Worm (Caenorhabditis elegans): ENCODE measurements around the gene C01G5.5.

C01G5.5 gene

ce11 chrIV:6555388-6556330, 31.2 kb downstream of the C01G5.5 start, which contains the start of gene paqr-1 (continued):
- peak; percentile 6 for TF ChIP-seq fos-1 (tag; optimal IDR thresholded peaks at IDR 0.05)
- no peak for TF ChIP-seq mml-1 (tag; optimal IDR thresholded peaks at IDR 0.05)
- TF ChIP-seq lin-39 (tag; optimal IDR thresholded peaks at IDR 0.05), result peak; percentile 16
- no peak for TF ChIP-seq ZK546.5 (tag; optimal IDR thresholded peaks at IDR 0.05)
- no peak for TF ChIP-seq snpc-4 (tag; optimal IDR thresholded peaks at IDR 0.05)

- TF ChIP-seq nhr-43 (tag; optimal IDR thresholded peaks at IDR 0.05; ENCODE audit: poor library complexity, severe bottlenecking) (peak; percentile 76), ceh-28 (tag; optimal IDR thresholded peaks at IDR 0.05) (no peak), lin-39 (tag; optimal IDR thresholded peaks at IDR 0.05) (peak; percentile 88), snpc-4 (tag; optimal IDR thresholded peaks at IDR 0.05) (peak; percentile 58), sea-2 (GFP tag; optimal IDR thresholded peaks at IDR 0.05) (no peak), egl-27 (tag; optimal IDR thresholded peaks at IDR 0.05) (peak; percentile 33), elt-3 (tag; optimal IDR thresholded peaks at IDR 0.05) (peak in 1 of 3 experiments; percentile 63), skn-1 (tag; optimal IDR thresholded peaks at IDR 0.05) (peak; percentile 33), unc-39 (tag; optimal IDR thresholded peaks at IDR 0.05) (no peak), nfya-1 (tag; optimal IDR thresholded peaks at IDR 0.05; ENCODE audit: insufficient read depth) (peak; percentile 71), ztf-4 (tag; optimal IDR thresholded peaks at IDR 0.05) (no peak), lsy-12 (tag; optimal IDR thresholded peaks at IDR 0.05) (peak; percentile 21), hmg-11 (tag; optimal IDR thresholded peaks at IDR 0.05) (peak; percentile 77), nhr-23 (tag; optimal IDR thresholded peaks at IDR 0.05) (peak; percentile 32), R02D3.7 (tag; optimal IDR thresholded peaks at IDR 0.05) (peak; percentile 14), elt-2 (tag; optimal IDR thresholded peaks at IDR 0.05) (peak; percentile 56), pqm-1 (tag; optimal IDR thresholded peaks at IDR 0.05) (peak; percentile 43), pha-4 (tag; optimal IDR thresholded peaks at IDR 0.05) (peak; percentile 70), unc-62 (GFP tag; optimal IDR thresholded peaks at IDR 0.05) (no peak), lin-15B (tag; optimal IDR thresholded peaks at IDR 0.05) (peak; percentile 49)
These were observed 32.4 kb downstream of the C01G5.5 start, which contains the start of gene try-3 for ce11 chrIV:6556624-6557368. TSS of gene try-3 (plus strand) at chrIV:6557155.

- TF ChIP-seq nfya-1 (tag; optimal IDR thresholded peaks at IDR 0.05; ENCODE audit: insufficient read depth) (no peak), nhr-23 (tag; optimal IDR thresholded peaks at IDR 0.05) (no peak), snpc-4 (tag; optimal IDR thresholded peaks at IDR 0.05) (no peak), nhr-77 (tag; optimal IDR thresholded peaks at IDR 0.05) (no peak), tbx-2 (tag; optimal IDR thresholded peaks at IDR 0.05) (no peak), lin-15B (tag; optimal IDR thresholded peaks at IDR 0.05) (no peak), aly-2 (tag; optimal IDR thresholded peaks at IDR 0.05) (no peak), ceh-82 (tag; optimal IDR thresholded peaks at IDR 0.05) (no peak), fkh-2 (tag; optimal IDR thresholded peaks at IDR 0.05) (no peak), hmg-11 (tag; optimal IDR thresholded peaks at IDR 0.05) (no peak), pqm-1 (tag; optimal IDR thresholded peaks at IDR 0.05) (no peak), mml-1 (tag; optimal IDR thresholded peaks at IDR 0.05) (no peak), egl-27 (tag; optimal IDR thresholded peaks at IDR 0.05) (no peak), ZK546.5 (tag; optimal IDR thresholded peaks at IDR 0.05) (no peak)
These were observed 36.0 kb downstream of the C01G5.5 start, which contains the start of gene best-9 for ce11 chrIV:6560434-6560833. TSS of gene best-9 (plus strand) at chrIV:6560734.

ce11 chrIV:6562039-6562438, 37.6 kb downstream of the C01G5.5 start:
- TF ChIP-seq nhr-237 (tag; optimal IDR thresholded peaks at IDR 0.05) (no peak), pha-4 (tag; optimal IDR thresholded peaks at IDR 0.05) (peak; percentile 38)

ce11 chrIV:6565605-6566004, 41.2 kb downstream of the C01G5.5 start:
- TF ChIP-seq aly-2 (tag; optimal IDR thresholded peaks at IDR 0.05), result no peak
- no peak for TF ChIP-seq elt-3 (tag; optimal IDR thresholded peaks at IDR 0.05)
- TF ChIP-seq snpc-4 (tag; optimal IDR thresholded peaks at IDR 0.05), result peak; percentile 44
